Worm (Caenorhabditis elegans) whole organism, L4 larva: Measurements from ENCODE around the gene T20G5.9.

ENCODE experiments used
- D1046.2 ChIP-seq: fragments of 200-800 bp; sonication (Bioruptor generic); IDR thresholded peaks from 2 replicates; pipeline ENCODE4 v1.3.6; 2022; ENCODE audit warnings: missing genetic modification characterization, missing compliant biosample characterization
- F10B5.3 ChIP-seq: sonication (generic microtip); optimal IDR thresholded peaks from 2 replicates; lab custom pipeline; 2016; ENCODE audit warnings: mild to moderate bottlenecking, missing genetic modification characterization, missing compliant biosample characterization
- R02D3.7 ChIP-seq: fragments of 150-350 bp; sonication (generic microtip); optimal IDR thresholded peaks from 3 replicates; lab custom pipeline; 2014; ENCODE audit warnings: missing biosample characterization, missing genetic modification characterization
- Y105C5A.15 ChIP-seq: fragments of 200-800 bp; sonication (Bioruptor generic); IDR thresholded peaks from 2 replicates; pipeline ENCODE4 v1.3.6; 2022; ENCODE audit warnings: missing genetic modification characterization, missing compliant biosample characterization
- Y48G9A.11 ChIP-seq: fragments of 200-800 bp; sonication (Bioruptor generic); IDR thresholded peaks from 2 replicates; pipeline ENCODE4 v1.3.6; 2022; ENCODE audit warnings: missing genetic modification reagents, missing genetic modification characterization, missing compliant biosample characterization
- Y5F2A.4 ChIP-seq: fragments of 200-800 bp; sonication (Bioruptor generic); optimal IDR thresholded peaks from 2 replicates; lab custom pipeline; 2018; ENCODE audit warnings: mild to moderate bottlenecking, missing genetic modification characterization, missing compliant biosample characterization
- ZK337.2 ChIP-seq: fragments of 200-800 bp; sonication (Bioruptor generic); IDR thresholded peaks from 2 replicates; pipeline ENCODE4 v1.3.6; 2022; ENCODE audit warnings: missing genetic modification reagents, missing genetic modification characterization, missing compliant biosample characterization
- aly-2 ChIP-seq: sonication (generic microtip); optimal IDR thresholded peaks from 2 replicates; lab custom pipeline; 2018; ENCODE audit warnings: missing biosample characterization, missing genetic modification characterization
- attf-4 ChIP-seq: sonication (generic microtip); optimal IDR thresholded peaks from 3 replicates; lab custom pipeline; 2017; ENCODE audit warnings: missing biosample characterization, missing genetic modification characterization
- ceh-28 ChIP-seq: fragments of 150-350 bp; optimal IDR thresholded peaks from 2 replicates; lab custom pipeline; 2014; ENCODE audit warnings: missing biosample characterization, missing genetic modification reagents, missing genetic modification characterization
- ceh-32 ChIP-seq: sonication (generic microtip); optimal IDR thresholded peaks from 2 replicates; lab custom pipeline; 2016; ENCODE audit warnings: mild to moderate bottlenecking, missing genetic modification characterization, missing compliant biosample characterization; ENCODE audit not compliant: poor library complexity
- ceh-44 ChIP-seq: fragments of 200-800 bp; sonication (Bioruptor generic); IDR thresholded peaks from 2 replicates; pipeline ENCODE4 v1.3.6; 2022; ENCODE audit warnings: missing genetic modification reagents, missing genetic modification characterization, missing compliant biosample characterization
- daf-19 ChIP-seq: fragments of 200-800 bp; sonication (Bioruptor generic); conservative IDR thresholded peaks from 2 replicates; pipeline ENCODE4 v1.3.6; 2022; ENCODE audit warnings: missing genetic modification characterization, missing compliant biosample characterization
- daf-8 ChIP-seq: fragments of 200-800 bp; sonication (Bioruptor generic); IDR thresholded peaks from 2 replicates; pipeline ENCODE4 v1.3.6; 2022; ENCODE audit warnings: missing genetic modification characterization, missing compliant biosample characterization
- dmd-6 ChIP-seq: fragments of 200-800 bp; sonication (Bioruptor generic); IDR thresholded peaks from 2 replicates; pipeline ENCODE4 v1.3.6; 2022; ENCODE audit warnings: missing genetic modification reagents, missing genetic modification characterization, missing compliant biosample characterization
- dmd-8 ChIP-seq: fragments of 200-800 bp; sonication (Bioruptor generic); IDR thresholded peaks from 2 replicates; pipeline ENCODE4 v1.3.6; 2022; ENCODE audit warnings: missing genetic modification characterization, missing compliant biosample characterization
- dpl-1 ChIP-seq: fragments of 150-350 bp; optimal IDR thresholded peaks from 2 replicates; lab custom pipeline; 2014; ENCODE audit warnings: missing biosample characterization, missing genetic modification reagents, missing genetic modification characterization
- duxl-1 ChIP-seq: sonication (generic microtip); optimal IDR thresholded peaks from 2 replicates; lab custom pipeline; 2016; ENCODE audit warnings: mild to moderate bottlenecking, missing genetic modification characterization, moderate library complexity, missing compliant biosample characterization; ENCODE audit not compliant: poor library complexity
- gei-8 ChIP-seq: fragments of 200-800 bp; sonication (Bioruptor generic); optimal IDR thresholded peaks from 2 replicates; lab custom pipeline; 2018; ENCODE audit warnings: mild to moderate bottlenecking, missing genetic modification characterization, missing compliant biosample characterization
- hif-1 ChIP-seq, 2 experiments: sonication (generic microtip); optimal IDR thresholded peaks; 2 replicates each; lab custom pipeline; 2016 to 2017; ENCODE audit warnings: missing compliant biosample characterization in 2 of 2, missing genetic modification characterization in 2 of 2, missing genetic modification reagents in 2 of 2, missing genotype in 2 of 2, mild to moderate bottlenecking in 1 of 2
- jun-1 ChIP-seq: fragments of 150-350 bp; optimal IDR thresholded peaks from 2 replicates; lab custom pipeline; 2014; ENCODE audit warnings: missing biosample characterization, missing genetic modification reagents, missing genetic modification characterization
- lin-1 ChIP-seq: fragments of 200-800 bp; sonication (Bioruptor generic); IDR thresholded peaks from 2 replicates; pipeline ENCODE4 v1.3.6; 2022; ENCODE audit warnings: missing genetic modification reagents, missing genetic modification characterization, missing compliant biosample characterization
- lin-15B ChIP-seq: fragments of 150-350 bp; sonication (generic microtip); optimal IDR thresholded peaks from 3 replicates; lab custom pipeline; 2014; ENCODE audit warnings: missing biosample characterization, missing genetic modification characterization
- lin-29 ChIP-seq: fragments of 200-800 bp; sonication (Bioruptor generic); IDR thresholded peaks from 2 replicates; pipeline ENCODE4 v1.3.6; 2022; ENCODE audit warnings: missing genetic modification reagents, missing genetic modification characterization, missing compliant biosample characterization
- lin-38 ChIP-seq: fragments of 200-800 bp; sonication (Bioruptor generic); IDR thresholded peaks from 2 replicates; pipeline ENCODE4 v1.3.6; 2022; ENCODE audit warnings: missing genetic modification reagents, missing genetic modification characterization, missing compliant biosample characterization
- lir-3 ChIP-seq: sonication (generic microtip); optimal IDR thresholded peaks from 2 replicates; lab custom pipeline; 2016; ENCODE audit warnings: mild to moderate bottlenecking, missing genetic modification characterization, missing compliant biosample characterization
- lsy-2 ChIP-seq, 2 experiments: fragments of 150-350 bp in 1 of 2; sonication (generic microtip) in 1 of 2; optimal IDR thresholded peaks; 2 replicates each; lab custom pipeline; 2014 to 2017; ENCODE audit warnings: missing biosample characterization in 2 of 2, missing genetic modification characterization in 2 of 2
- madf-5 ChIP-seq, 2 experiments: fragments of 200-800 bp; sonication (Bioruptor generic); IDR thresholded peaks; 2 replicates each; pipeline ENCODE4 v1.3.6; 2022; ENCODE audit warnings: missing compliant biosample characterization in 2 of 2, missing genetic modification characterization in 2 of 2
- madf-9 ChIP-seq: fragments of 200-800 bp; sonication (Bioruptor generic); conservative IDR thresholded peaks from 2 replicates; pipeline ENCODE4 v1.3.6; 2022; ENCODE audit warnings: missing genetic modification reagents, missing genetic modification characterization, missing compliant biosample characterization
- mep-1 ChIP-seq: fragments of 150-350 bp; sonication (generic microtip); optimal IDR thresholded peaks from 3 replicates; lab custom pipeline; 2014; ENCODE audit warnings: missing biosample characterization, missing genetic modification characterization
- mxl-3 ChIP-seq: fragments of 200-800 bp; sonication (Bioruptor generic); optimal IDR thresholded peaks from 2 replicates; lab custom pipeline; 2018; ENCODE audit warnings: mild to moderate bottlenecking, missing genetic modification characterization, missing compliant biosample characterization
- nhr-10 ChIP-seq: fragments of 150-350 bp; optimal IDR thresholded peaks from 2 replicates; lab custom pipeline; 2014; ENCODE audit warnings: missing biosample characterization, missing genetic modification characterization
- nhr-11 ChIP-seq: fragments of 150-350 bp; optimal IDR thresholded peaks from 2 replicates; lab custom pipeline; 2014; ENCODE audit warnings: missing biosample characterization, missing genetic modification characterization
- nhr-111 ChIP-seq: fragments of 200-800 bp; sonication (Bioruptor generic); optimal IDR thresholded peaks from 2 replicates; lab custom pipeline; 2018; ENCODE audit warnings: mild to moderate bottlenecking, missing genetic modification characterization, missing compliant biosample characterization
- nhr-25 ChIP-seq: sonication (generic microtip); optimal IDR thresholded peaks from 2 replicates; lab custom pipeline; 2017; ENCODE audit warnings: missing genetic modification characterization, mild to moderate bottlenecking, missing compliant biosample characterization, antibody characterized with exemption, moderate library complexity, borderline replicate concordance; ENCODE audit not compliant: insufficient read depth
- nhr-28 ChIP-seq: fragments of 150-350 bp; optimal IDR thresholded peaks from 2 replicates; lab custom pipeline; 2014; ENCODE audit warnings: missing biosample characterization, missing genetic modification characterization
- nhr-41 ChIP-seq: fragments of 200-800 bp; sonication (Bioruptor generic); IDR thresholded peaks from 2 replicates; pipeline ENCODE4 v1.3.6; 2022; ENCODE audit warnings: missing genetic modification reagents, missing genetic modification characterization, missing compliant biosample characterization
- nhr-6 ChIP-seq: fragments of 150-350 bp; optimal IDR thresholded peaks from 2 replicates; lab custom pipeline; 2014; ENCODE audit warnings: missing biosample characterization, missing genetic modification characterization
- php-3 ChIP-seq: fragments of 200-800 bp; sonication (Bioruptor generic); IDR thresholded peaks from 2 replicates; pipeline ENCODE4 v1.3.6; 2022; ENCODE audit warnings: missing genetic modification reagents, missing genetic modification characterization, missing compliant biosample characterization
- pqm-1 ChIP-seq: sonication (generic microtip); optimal IDR thresholded peaks from 2 replicates; lab custom pipeline; 2017; ENCODE audit warnings: missing biosample characterization, missing genetic modification characterization
- sdz-12 ChIP-seq: fragments of 200-800 bp; sonication (Bioruptor generic); optimal IDR thresholded peaks from 2 replicates; lab custom pipeline; 2018; ENCODE audit warnings: mild to moderate bottlenecking, missing genetic modification characterization, missing compliant biosample characterization
- set-16 ChIP-seq: fragments of 200-800 bp; sonication (Bioruptor generic); IDR thresholded peaks from 2 replicates; pipeline ENCODE4 v1.3.6; 2022; ENCODE audit warnings: missing genetic modification reagents, missing genetic modification characterization, missing compliant biosample characterization
- snpc-1.2 ChIP-seq: fragments of 200-800 bp; sonication (Bioruptor generic); IDR thresholded peaks from 2 replicates; pipeline ENCODE4 v1.3.6; 2022; ENCODE audit warnings: missing genetic modification reagents, missing genetic modification characterization, missing compliant biosample characterization
- spr-1 ChIP-seq: sonication (generic microtip); optimal IDR thresholded peaks from 2 replicates; lab custom pipeline; 2016; ENCODE audit warnings: mild to moderate bottlenecking, missing genetic modification characterization, missing compliant biosample characterization
- unc-130 ChIP-seq: sonication (generic microtip); optimal IDR thresholded peaks from 2 replicates; lab custom pipeline; 2016; ENCODE audit warnings: missing genetic modification reagents, missing genetic modification characterization, missing compliant biosample characterization
- unc-62 ChIP-seq, 3 experiments: fragments of 150-350 bp in 1 of 3; sonication (generic microtip); optimal IDR thresholded peaks in 2 of 3; peaks in 1 of 3; 1 replicate in 1 of 3; 2 replicates in 2 of 3; lab custom pipeline; 2014 to 2017; ENCODE audit warnings: missing biosample characterization in 3 of 3, missing genetic modification characterization in 3 of 3, missing genetic modification reagents in 3 of 3, missing genotype in 1 of 3
- zag-1 ChIP-seq: fragments of 150-350 bp; optimal IDR thresholded peaks from 2 replicates; lab custom pipeline; 2014; ENCODE audit warnings: missing biosample characterization, missing genetic modification characterization
- zfp-2 ChIP-seq: sonication (generic microtip); optimal IDR thresholded peaks from 2 replicates; lab custom pipeline; 2016; ENCODE audit warnings: mild to moderate bottlenecking, missing genetic modification characterization, missing compliant biosample characterization
- zfp-3 ChIP-seq: fragments of 200-800 bp; sonication (Bioruptor generic); conservative IDR thresholded peaks from 2 replicates; pipeline ENCODE4 v1.3.6; 2022; ENCODE audit warnings: missing genetic modification reagents, missing genetic modification characterization, missing compliant biosample characterization
- ztf-11 ChIP-seq: fragments of 150-350 bp; optimal IDR thresholded peaks from 2 replicates; lab custom pipeline; 2014; ENCODE audit warnings: missing biosample characterization, missing genetic modification characterization

The T20G5.9 gene

ce11 chrIII:10214540-10214979 lies 4.9 kb downstream of the T20G5.9 start:
- TF ChIP-seq lir-3 (tag; lab: Kevin White, UChicago) (no peak), ceh-32 (tag; lab: Kevin White, UChicago) (no peak), unc-62 (GFP tag; optimal IDR thresholded peaks at IDR 0.05 in 1 of 2; lab: Kevin White, UChicago) (no peak), unc-62 (tag; optimal IDR thresholded peaks at IDR 0.05; lab: Kevin White, UChicago) (no peak), unc-130 (GFP tag; lab: Kevin White, UChicago) (no peak), set-16 (GFP tag; lab: Robert Waterston, UW) (peak; percentile 27; the same call in 1 of the 2 replicates), D1046.2 (peak; percentile 81; the same call in 1 of the 2 replicates), nhr-41 (GFP tag; lab: Robert Waterston, UW) (0 out of 2 replicates have a peak, but pooled peaks have one; percentile 19), snpc-1.2 (0 out of 2 replicates have a peak, but pooled peaks have one; percentile 58), pqm-1 (tag; lab: Kevin White, UChicago) (no peak), nhr-10 (peak; percentile 85), F10B5.3 (tag; lab: Kevin White, UChicago) (peak; percentile 33), nhr-6 (tag; lab: Kevin White, UChicago) (no peak), ztf-11 (tag; lab: Kevin White, UChicago) (no peak), php-3 (0 out of 2 replicates have a peak, but pooled peaks have one; percentile 63), zag-1 (tag; lab: Kevin White, UChicago) (no peak), daf-19 (GFP tag; lab: Robert Waterston, UW) (no peak), dpl-1 (GFP tag; lab: Kevin White, UChicago) (no peak), nhr-25 (peak; percentile 69), zfp-3 (GFP tag; lab: Robert Waterston, UW) (peak; percentile 99), mep-1 (peak; percentile 87), duxl-1 (tag; lab: Kevin White, UChicago) (peak; percentile 40), lin-1 (GFP tag; lab: Robert Waterston, UW) (peak; percentile 61; the same call in 1 of the 2 replicates), ceh-28 (tag; lab: Kevin White, UChicago) (no peak), madf-9 (peak; percentile 79), ceh-44 (GFP tag; lab: Robert Waterston, UW) (no peak), hif-1 (tag; optimal IDR thresholded peaks at IDR 0.05; lab: Kevin White, UChicago) (peak in 1 of 2 experiments; percentile 21), R02D3.7 (tag; lab: Kevin White, UChicago) (no peak), Y5F2A.4 (GFP tag; lab: Kevin White, UChicago) (peak; percentile 2), nhr-11 (no peak), gei-8 (peak; percentile 52), daf-8 (GFP tag; lab: Robert Waterston, UW) (no peak), aly-2 (tag; lab: Kevin White, UChicago) (no peak), nhr-111 (GFP tag; lab: Kevin White, UChicago) (no peak), Y105C5A.15 (GFP tag; lab: Robert Waterston, UW) (peak; percentile 90), Y48G9A.11 (peak; percentile 70), nhr-28 (no peak), dmd-6 (GFP tag; lab: Robert Waterston, UW) (peak; percentile 59), ZK337.2 (GFP tag; lab: Robert Waterston, UW) (0 out of 2 replicates have a peak, but pooled peaks have one; percentile 25), sdz-12 (GFP tag; lab: Kevin White, UChicago) (peak; percentile 86), lsy-2 (tag; optimal IDR thresholded peaks at IDR 0.05; lab: Kevin White, UChicago) (peak; percentile 5 to 74), attf-4 (no peak), lin-29 (GFP tag; lab: Robert Waterston, UW) (no peak), spr-1 (tag; lab: Kevin White, UChicago) (peak; percentile 56), jun-1 (tag; lab: Kevin White, UChicago) (peak; percentile 49), zfp-2 (tag; lab: Kevin White, UChicago) (peak; percentile 5), dmd-8 (GFP tag; lab: Robert Waterston, UW) (0 out of 2 replicates have a peak, but pooled peaks have one; percentile 37), mxl-3 (GFP tag; lab: Kevin White, UChicago) (no peak), madf-5 (GFP tag; IDR thresholded peaks at IDR 0.05; lab: Robert Waterston, UW) (no peak; a peak in 1 of 4 replicates), lin-15B (tag; lab: Kevin White, UChicago) (no peak), lin-38 (GFP tag; lab: Robert Waterston, UW) (peak; percentile 75)
